Worm (Caenorhabditis elegans): ENCODE results near the gene tsp-14.

ce11 chrX:4865798-4866197 is 11.0 kb downstream of the tsp-14 start, which contains the start of gene ntc-1:
- no peak for TF ChIP-seq C16A3.4 (tag; optimal IDR thresholded peaks at IDR 0.05)
- TF ChIP-seq mdl-1 (tag; optimal IDR thresholded peaks at IDR 0.05), result no peak
- no peak for TF ChIP-seq nhr-237 (tag; optimal IDR thresholded peaks at IDR 0.05)
- TF ChIP-seq zag-1 (tag; optimal IDR thresholded peaks at IDR 0.05), result no peak
- TF ChIP-seq blmp-1 (tag; optimal IDR thresholded peaks at IDR 0.05), result no peak
- no peak for TF ChIP-seq irx-1 (tag; optimal IDR thresholded peaks at IDR 0.05)
- no peak for TF ChIP-seq ztf-11 (tag; optimal IDR thresholded peaks at IDR 0.05)
- TF ChIP-seq ces-1 (GFP tag; optimal IDR thresholded peaks at IDR 0.05), result no peak
- no peak for TF ChIP-seq elt-3 (tag; optimal IDR thresholded peaks at IDR 0.05)
- TF ChIP-seq ceh-88 (GFP tag; IDR thresholded peaks at IDR 0.05), result no peak
- TF ChIP-seq dsc-1 (tag; optimal IDR thresholded peaks at IDR 0.05), result peak; percentile 57
- TF ChIP-seq pag-3 (tag; optimal IDR thresholded peaks at IDR 0.05; ENCODE audit: borderline replicate concordance, insufficient read depth), result no peak
